Fruit fly (Drosophila melanogaster) whole organism, embryonic: ENCODE data around the gene scpr-C.

Experiments used
- Bdp1 ChIP-seq: fragments of 200-800 bp; sonication (Bioruptor generic); optimal IDR thresholded peaks from 3 replicates; lab custom pipeline; 2016; ENCODE audit warnings: missing biosample characterization, missing genetic modification characterization
- CG10274 ChIP-seq: fragments of 200-800 bp; sonication (Bioruptor generic); optimal IDR thresholded peaks from 3 replicates; lab custom pipeline; 2017; ENCODE audit warnings: missing biosample characterization, mild to moderate bottlenecking, missing genetic modification characterization
- CG10462 ChIP-seq: fragments of 200-800 bp; sonication (Bioruptor generic); optimal IDR thresholded peaks from 2 replicates; lab custom pipeline; 2016; ENCODE audit warnings: missing biosample characterization, missing genetic modification characterization
- CG11723 ChIP-seq: fragments of 200-800 bp; sonication (Bioruptor generic); optimal IDR thresholded peaks from 2 replicates; lab custom pipeline; 2017; ENCODE audit warnings: missing biosample characterization, mild to moderate bottlenecking, missing genetic modification characterization
- CG13296 ChIP-seq: fragments of 200-800 bp; sonication (Bioruptor generic); optimal IDR thresholded peaks from 3 replicates; lab custom pipeline; 2018; ENCODE audit warnings: missing biosample characterization, mild to moderate bottlenecking, missing genetic modification characterization
- CG16813 ChIP-seq: fragments of 200-800 bp; sonication (Bioruptor generic); IDR thresholded peaks from 3 replicates; pipeline ENCODE4 v1.3.6; 2022; ENCODE audit warnings: missing biosample characterization, missing genetic modification characterization; ENCODE audit not compliant: partially characterized antibody
- CG16815 ChIP-seq: fragments of 200-800 bp; sonication (Bioruptor generic); optimal IDR thresholded peaks from 3 replicates; lab custom pipeline; 2017; ENCODE audit warnings: missing biosample characterization, mild to moderate bottlenecking, missing genetic modification characterization
- CG18476 ChIP-seq: fragments of 200-800 bp; sonication (Bioruptor generic); optimal IDR thresholded peaks from 2 replicates; lab custom pipeline; 2016; ENCODE audit warnings: missing biosample characterization, mild to moderate bottlenecking, missing genetic modification characterization
- CG30403 ChIP-seq: fragments of 200-800 bp; sonication (Bioruptor generic); optimal IDR thresholded peaks from 3 replicates; lab custom pipeline; 2016; ENCODE audit warnings: missing biosample characterization, missing genetic modification characterization
- CG3065 ChIP-seq: fragments of 200-800 bp; sonication (Bioruptor generic); optimal IDR thresholded peaks from 2 replicates; lab custom pipeline; 2016; ENCODE audit warnings: missing biosample characterization, missing genetic modification characterization
- CG31388 ChIP-seq: fragments of 200-800 bp; sonication (Bioruptor generic); optimal IDR thresholded peaks from 2 replicates; lab custom pipeline; 2016; ENCODE audit warnings: missing biosample characterization, missing genetic modification characterization
- CG4328 ChIP-seq: fragments of 200-800 bp; sonication (Bioruptor generic); optimal IDR thresholded peaks from 3 replicates; lab custom pipeline; 2017; ENCODE audit warnings: missing biosample characterization, missing genetic modification reagents, missing genetic modification characterization
- CG7357 ChIP-seq: fragments of 200-800 bp; sonication (Bioruptor generic); IDR thresholded peaks from 3 replicates; pipeline ENCODE4 v1.3.6; 2022; ENCODE audit warnings: missing biosample characterization, missing genetic modification characterization
- CG8944 ChIP-seq: fragments of 200-800 bp; sonication (Bioruptor generic); optimal IDR thresholded peaks from 3 replicates; lab custom pipeline; 2016; ENCODE audit warnings: missing biosample characterization, missing genetic modification characterization
- CrebB ChIP-seq: fragments of 200-800 bp; sonication (Bioruptor generic); optimal IDR thresholded peaks from 3 replicates; lab custom pipeline; 2018; ENCODE audit warnings: missing biosample characterization, mild to moderate bottlenecking, missing genetic modification characterization
- Eip74EF ChIP-seq, 2 experiments: fragments of 200-800 bp in 1 of 2; fragments of >200 bp in 1 of 2; sonication (Bioruptor generic) in 1 of 2; optimal IDR thresholded peaks; 2 replicates each; lab custom pipeline; 2017 to 2019; ENCODE audit warnings: missing biosample characterization in 2 of 2, missing genetic modification characterization in 2 of 2, mild to moderate bottlenecking in 1 of 2, moderate library complexity in 1 of 2
- Ets65A ChIP-seq: fragments of 200-800 bp; sonication (Bioruptor generic); peaks from one replicate; lab custom pipeline; 2016; ENCODE audit warnings: missing biosample characterization, missing genetic modification characterization
- GATAe ChIP-seq: fragments of 200-800 bp; sonication (Bioruptor generic); conservative IDR thresholded peaks from 2 replicates; pipeline ENCODE4 v1.3.6; 2022; ENCODE audit warnings: missing biosample characterization, missing genetic modification characterization
- Gug ChIP-seq: fragments of 200-800 bp; sonication (Bioruptor generic); IDR thresholded peaks from 4 replicates; pipeline ENCODE4 v1.3.6; 2022; ENCODE audit warnings: missing biosample characterization, missing genetic modification characterization
- H2.0 ChIP-seq: fragments of 200-800 bp; sonication (Bioruptor generic); IDR thresholded peaks from 2 replicates; pipeline ENCODE4 v1.3.6; 2022; ENCODE audit warnings: missing biosample characterization, missing genetic modification characterization
- Poxn ChIP-seq: fragments of 200-800 bp; sonication (Bioruptor generic); IDR thresholded peaks from 2 replicates; pipeline ENCODE4 v1.3.6; 2022; ENCODE audit warnings: missing biosample characterization, missing genetic modification characterization
- Scr ChIP-seq: fragments of 200-800 bp; sonication (Bioruptor generic); IDR thresholded peaks from 2 replicates; pipeline ENCODE4 v1.3.6; 2022; ENCODE audit warnings: missing biosample characterization, missing genetic modification characterization; ENCODE audit not compliant: partially characterized antibody
- Sox100B ChIP-seq: fragments of 200-800 bp; sonication (Bioruptor generic); optimal IDR thresholded peaks from 3 replicates; lab custom pipeline; 2018; ENCODE audit warnings: missing biosample characterization, mild to moderate bottlenecking, missing genetic modification characterization
- Spps ChIP-seq: fragments of 200-800 bp; sonication (Bioruptor generic); optimal IDR thresholded peaks from 2 replicates; lab custom pipeline; 2018; ENCODE audit warnings: missing biosample characterization, mild to moderate bottlenecking, missing genetic modification characterization
- YL-1 ChIP-seq: fragments of 200-800 bp; sonication (Bioruptor generic); optimal IDR thresholded peaks from 3 replicates; lab custom pipeline; 2017; ENCODE audit warnings: missing biosample characterization, mild to moderate bottlenecking, missing genetic modification characterization
- aop ChIP-seq: fragments of 200-800 bp; sonication (Bioruptor generic); IDR thresholded peaks from 2 replicates; pipeline ENCODE4 v1.3.6; 2022; ENCODE audit warnings: missing biosample characterization, missing genetic modification characterization
- btn ChIP-seq: fragments of 200-800 bp; sonication (Bioruptor generic); optimal IDR thresholded peaks from 2 replicates; lab custom pipeline; 2016; ENCODE audit warnings: missing biosample characterization, missing genetic modification characterization
- cad ChIP-seq: fragments of >200 bp; optimal IDR thresholded peaks from 2 replicates; lab custom pipeline; 2017; ENCODE audit warnings: missing biosample characterization, missing genetic modification characterization
- cas ChIP-seq: fragments of 200-800 bp; sonication (Bioruptor generic); IDR thresholded peaks from 2 replicates; pipeline ENCODE4 v1.3.6; 2022; ENCODE audit warnings: missing biosample characterization, missing genetic modification characterization
- dysf ChIP-seq: fragments of 200-800 bp; sonication (Bioruptor generic); IDR thresholded peaks from 3 replicates; pipeline ENCODE4 v1.3.6; 2022; ENCODE audit warnings: missing biosample characterization, missing genetic modification characterization
- ewg ChIP-seq: fragments of 200-800 bp; sonication (Bioruptor generic); optimal IDR thresholded peaks from 3 replicates; lab custom pipeline; 2017; ENCODE audit warnings: mild to moderate bottlenecking, missing biosample characterization, missing genetic modification reagents, missing genetic modification characterization
- exex ChIP-seq: fragments of 200-800 bp; sonication (Bioruptor generic); optimal IDR thresholded peaks from 4 replicates; lab custom pipeline; 2018; ENCODE audit warnings: missing biosample characterization, mild to moderate bottlenecking, missing genetic modification characterization, moderate library complexity
- jing ChIP-seq: fragments of 200-800 bp; sonication (Bioruptor generic); optimal IDR thresholded peaks from 2 replicates; lab custom pipeline; 2018; ENCODE audit warnings: missing biosample characterization, mild to moderate bottlenecking, missing genetic modification characterization
- mam ChIP-seq: fragments of 200-800 bp; sonication (Bioruptor generic); optimal IDR thresholded peaks from 3 replicates; lab custom pipeline; 2016; ENCODE audit warnings: missing biosample characterization, missing genetic modification characterization
- nerfin-1 ChIP-seq: fragments of 200-800 bp; sonication (Bioruptor generic); optimal IDR thresholded peaks from 3 replicates; lab custom pipeline; 2019; ENCODE audit warnings: missing biosample characterization, mild to moderate bottlenecking, missing genetic modification characterization, moderate library complexity
- odd ChIP-seq: fragments of 200-800 bp; sonication (Bioruptor generic); optimal IDR thresholded peaks from 2 replicates; lab custom pipeline; 2017; ENCODE audit warnings: missing biosample characterization, mild to moderate bottlenecking, missing genetic modification characterization
- pan ChIP-seq, 4 experiments: fragments of >200 bp in 3 of 4; fragments of 200-800 bp in 1 of 4; sonication (Bioruptor generic) in 1 of 4; optimal IDR thresholded peaks in 3 of 4; IDR thresholded peaks in 1 of 4; 2 replicates each; pipeline versions ENCODE4 v1.3.6 to Lab custom; 2017 to 2022; ENCODE audit warnings: missing biosample characterization in 2 of 4, missing genetic modification characterization in 2 of 4, mixed read lengths in 1 of 4
- repo ChIP-seq: fragments of 200-800 bp; sonication (Bioruptor generic); optimal IDR thresholded peaks from 2 replicates; lab custom pipeline; 2016; ENCODE audit warnings: missing biosample characterization, missing genetic modification characterization
- scrt ChIP-seq: fragments of 200-800 bp; sonication (Bioruptor generic); optimal IDR thresholded peaks from 2 replicates; lab custom pipeline; 2018; ENCODE audit warnings: missing biosample characterization, mild to moderate bottlenecking, missing genetic modification characterization, moderate library complexity
- so ChIP-seq: fragments of 200-800 bp; sonication (Bioruptor generic); IDR thresholded peaks from 3 replicates; pipeline ENCODE4 v1.3.6; 2022; ENCODE audit warnings: missing biosample characterization, missing genetic modification characterization
- sqz ChIP-seq: fragments of 200-800 bp; sonication (Bioruptor generic); optimal IDR thresholded peaks from 3 replicates; lab custom pipeline; 2018; ENCODE audit warnings: missing biosample characterization, mild to moderate bottlenecking, missing genetic modification characterization
- stc ChIP-seq: fragments of 200-800 bp; sonication (Bioruptor generic); IDR thresholded peaks from 2 replicates; pipeline ENCODE4 v1.3.6; 2022; ENCODE audit warnings: missing biosample characterization, missing genetic modification characterization
- tin ChIP-seq: fragments of 200-800 bp; sonication (Bioruptor generic); optimal IDR thresholded peaks from 3 replicates; lab custom pipeline; 2016; ENCODE audit warnings: missing biosample characterization, missing genetic modification characterization
- tup ChIP-seq: fragments of 200-800 bp; sonication (Bioruptor generic); optimal IDR thresholded peaks from 2 replicates; lab custom pipeline; 2016; ENCODE audit warnings: missing biosample characterization, mild to moderate bottlenecking, missing genetic modification characterization, moderate library complexity
- twi ChIP-seq: fragments of 200-800 bp; optimal IDR thresholded peaks from 2 replicates; lab custom pipeline; 2019; ENCODE audit warnings: missing biosample characterization, mild to moderate bottlenecking, missing genetic modification characterization, moderate library complexity
- unpg ChIP-seq: fragments of 200-800 bp; sonication (Bioruptor generic); optimal IDR thresholded peaks from 3 replicates; lab custom pipeline; 2018; ENCODE audit warnings: missing biosample characterization, mild to moderate bottlenecking, missing genetic modification characterization, moderate library complexity
- vfl ChIP-seq: fragments of 200-800 bp; sonication (Bioruptor generic); optimal IDR thresholded peaks from 2 replicates; lab custom pipeline; 2016; ENCODE audit warnings: missing biosample characterization, missing genetic modification characterization

scpr-C gene

dm6 chr3R:11211291-11212061 lies 13.8 kb upstream of the scpr-C start (continued):
- TF ChIP-seq tup (GFP tag; lab: Kevin White, UChicago) (no peak), dysf (GFP tag; lab: Robert Waterston, UW) (peak; percentile 82), Sox100B (GFP tag; lab: Kevin White, UChicago) (peak; percentile 53), Bdp1 (GFP tag; lab: Kevin White, UChicago) (peak; percentile 8), CG16813 (no peak), CG31388 (GFP tag; lab: Kevin White, UChicago) (peak; percentile 19)

- TF ChIP-seq Sox100B (GFP tag; lab: Kevin White, UChicago) (peak; percentile 72), H2.0 (GFP tag; lab: Robert Waterston, UW) (no peak), nerfin-1 (tag; lab: Kevin White, UChicago) (peak; percentile 49), Poxn (GFP tag; lab: Robert Waterston, UW) (no peak), so (GFP tag; lab: Robert Waterston, UW) (no peak), Eip74EF (GFP tag; optimal IDR thresholded peaks at IDR 0.05; lab: Kevin White, UChicago) (peak in 1 of 2 experiments; percentile 46), scrt (peak; percentile 20), CG13296 (GFP tag; lab: Kevin White, UChicago) (peak; percentile 67), btn (GFP tag; lab: Kevin White, UChicago) (no peak), twi (tag; lab: Kevin White, UChicago) (peak; percentile 29), vfl (GFP tag; lab: Kevin White, UChicago) (no peak), aop (GFP tag; lab: Robert Waterston, UW) (no peak), CG8944 (GFP tag; lab: Kevin White, UChicago) (peak; percentile 4), sqz (GFP tag; lab: Kevin White, UChicago) (peak; percentile 46), CrebB (tag; lab: Kevin White, UChicago) (peak; percentile 69), tin (peak; percentile 51), CG10462 (no peak), stc (GFP tag; lab: Robert Waterston, UW) (no peak), cas (no peak), CG11723 (no peak), Gug (GFP tag; lab: Robert Waterston, UW) (peak; percentile 50; the same call in 2 of the 4 replicates), CG7357 (GFP tag; lab: Robert Waterston, UW) (peak; percentile 24; the same call in 1 of the 3 replicates), ewg (GFP tag; lab: Kevin White, UChicago) (peak; percentile 10), Ets65A (GFP tag; lab: Kevin White, UChicago) (peak; percentile 97), repo (GFP tag; lab: Kevin White, UChicago) (no peak), Scr (GFP tag; lab: Robert Waterston, UW) (no peak), pan (optimal IDR thresholded peaks at IDR 0.05; lab: Kevin White, UChicago) (no peak), pan (GFP tag; optimal IDR thresholded peaks at IDR 0.05 in 1 of 2, IDR thresholded peaks at IDR 0.05 in 1 of 2) (no peak), CG4328 (peak; percentile 59), CG10274 (GFP tag; lab: Kevin White, UChicago) (no peak), CG16815 (peak; percentile 49), CG30403 (GFP tag; lab: Kevin White, UChicago) (peak; percentile 59), GATAe (GFP tag; lab: Robert Waterston, UW) (no peak), CG18476 (GFP tag; lab: Kevin White, UChicago) (peak; percentile 51), cad (GFP tag; lab: Kevin White, UChicago) (no peak), mam (peak; percentile 60), jing (no peak), YL-1 (GFP tag; lab: Kevin White, UChicago) (peak; percentile 80), unpg (GFP tag; lab: Kevin White, UChicago) (peak; percentile 58), Spps (tag; lab: Kevin White, UChicago) (no peak), exex (tag; lab: Kevin White, UChicago) (peak; percentile 50), odd (GFP tag; lab: Kevin White, UChicago) (peak; percentile 37), CG3065 (GFP tag; lab: Kevin White, UChicago) (no peak)
These were observed 10.8 kb upstream of the scpr-C start, which contains the start of gene ZnT86D for dm6 chr3R:11214449-11214950. Gene ZnT86D, minus strand, starts transcription at chr3R:11214539.
